Fruit fly (Drosophila melanogaster): ENCODE data around the gene Cyp4d1.

The Cyp4d1 gene

DNA sequence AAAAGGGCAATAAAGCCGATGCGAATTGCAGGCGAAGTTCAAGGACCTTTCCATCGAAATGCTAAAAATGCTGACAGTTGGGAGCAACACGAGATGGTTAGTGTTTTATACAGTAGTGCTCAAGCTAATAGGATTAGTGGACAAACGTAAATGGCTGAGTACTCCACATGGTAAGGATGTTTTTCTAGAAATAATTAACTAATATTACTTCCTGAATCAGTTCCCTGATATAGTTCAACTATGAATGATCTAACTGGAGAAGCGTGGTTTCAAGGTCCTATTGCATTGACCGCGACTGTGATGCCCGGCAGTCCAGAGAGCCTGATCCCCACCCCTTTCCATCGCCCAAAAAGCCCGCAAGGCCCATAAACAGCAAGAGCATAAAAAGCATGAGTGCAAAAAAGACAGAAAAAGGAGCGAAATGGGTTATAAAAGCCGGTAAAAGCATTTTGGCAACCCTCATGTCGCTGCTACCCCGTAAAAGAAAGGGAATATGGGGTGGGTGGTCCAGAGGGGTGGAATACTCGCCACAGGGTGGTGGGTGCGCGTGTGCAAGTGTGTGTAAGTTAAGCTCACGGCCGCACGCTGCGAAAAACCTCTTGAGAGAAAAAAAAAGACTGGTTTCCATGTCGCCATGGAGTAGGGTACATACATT is 27.6 kb downstream of the Cyp4d1 start (continued):
- TF ChIP-seq Eip93F (GFP tag; optimal IDR thresholded peaks at IDR 0.05) (peak; percentile 72), CG32006 (GFP tag; optimal IDR thresholded peaks at IDR 0.05) (peak; percentile 80), CG4318 (GFP tag; optimal IDR thresholded peaks at IDR 0.05) (peak; percentile 72), CG10669 (GFP tag; optimal IDR thresholded peaks at IDR 0.05) (peak; percentile 82), Hr38 (GFP tag; optimal IDR thresholded peaks at IDR 0.05) (no peak), CG11902 (GFP tag; optimal IDR thresholded peaks at IDR 0.05) (peak; percentile 84), CG8319 (GFP tag; optimal IDR thresholded peaks at IDR 0.05) (peak; percentile 77), Gug (GFP tag; IDR thresholded peaks at IDR 0.05) (peak; percentile 51), Sox102F (GFP tag; optimal IDR thresholded peaks at IDR 0.05) (peak; percentile 92), CG15336 (GFP tag; IDR thresholded peaks at IDR 0.05) (peak; percentile 83), CG3919 (GFP tag; optimal IDR thresholded peaks at IDR 0.05) (peak; percentile 83), CG11762 (GFP tag; optimal IDR thresholded peaks at IDR 0.05; ENCODE audit: insufficient read depth) (peak; percentile 68), CG6792 (GFP tag; optimal IDR thresholded peaks at IDR 0.05) (peak; percentile 86), fd59A (GFP tag; optimal IDR thresholded peaks at IDR 0.05) (peak; percentile 76), Lpt (GFP tag; optimal IDR thresholded peaks at IDR 0.05) (peak; percentile 36), achi (GFP tag; optimal IDR thresholded peaks at IDR 0.05) (peak; percentile 82), fkh (GFP tag; optimal IDR thresholded peaks at IDR 0.05) (no peak), Eip75B (GFP tag; optimal IDR thresholded peaks at IDR 0.05) (peak; percentile 82)

DNA sequence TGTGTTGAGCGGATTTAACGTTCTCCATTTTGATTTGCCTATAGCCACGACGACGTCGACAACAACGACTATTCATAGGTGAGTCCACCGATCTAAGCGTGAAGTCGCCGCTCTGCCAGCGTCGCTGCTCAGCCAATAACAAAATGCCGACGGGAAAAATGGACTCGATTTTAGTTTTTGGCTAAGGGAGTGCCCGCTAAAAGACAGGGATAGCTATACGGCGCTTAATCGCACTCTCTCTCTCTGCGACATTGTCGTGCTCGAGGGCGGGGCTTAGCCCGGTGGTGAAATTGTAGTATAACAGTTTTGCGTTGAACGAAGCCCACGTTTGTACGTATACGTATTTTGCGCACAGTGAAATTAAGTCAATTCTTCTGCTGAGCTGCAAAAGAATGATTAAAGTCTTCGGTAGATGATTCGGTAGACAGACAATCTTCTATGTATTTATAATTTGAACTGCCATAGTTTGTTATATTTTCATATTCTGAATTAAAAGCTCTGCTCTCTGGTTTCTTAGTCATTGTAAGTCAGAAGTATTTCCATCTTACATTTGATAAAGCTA is 36.4 kb downstream of the Cyp4d1 start:
- TF ChIP-seq CG11294 (GFP tag; IDR thresholded peaks at IDR 0.05) (no peak), CG32006 (GFP tag; optimal IDR thresholded peaks at IDR 0.05) (no peak), Hr4 (GFP tag; optimal IDR thresholded peaks at IDR 0.05) (no peak), CG8319 (GFP tag; optimal IDR thresholded peaks at IDR 0.05) (no peak), Ets96B (tag; optimal IDR thresholded peaks at IDR 0.05) (no peak), topi (GFP tag; optimal IDR thresholded peaks at IDR 0.05) (no peak), fd85E (GFP tag; optimal IDR thresholded peaks at IDR 0.05) (no peak), CG6163 (GFP tag; IDR thresholded peaks at IDR 0.05) (peak; percentile 15; the same call in 1 of the 3 replicates), CG8119 (GFP tag; IDR thresholded peaks at IDR 0.05) (0 out of 3 replicates have a peak, but pooled peaks have one; percentile 13), Eip78C (GFP tag) (peak; percentile 30), CG6808 (GFP tag; optimal IDR thresholded peaks at IDR 0.05) (no peak), CG10631 (GFP tag; optimal IDR thresholded peaks at IDR 0.05) (no peak), CG6792 (GFP tag; optimal IDR thresholded peaks at IDR 0.05) (no peak), CG6276 (GFP tag; optimal IDR thresholded peaks at IDR 0.05) (no peak), CG11902 (GFP tag; optimal IDR thresholded peaks at IDR 0.05) (no peak), Gug (GFP tag; IDR thresholded peaks at IDR 0.05) (no peak), dsx (GFP tag; optimal IDR thresholded peaks at IDR 0.05; ENCODE audit: poor library complexity, severe bottlenecking) (peak; percentile 92), net (GFP tag; optimal IDR thresholded peaks at IDR 0.05) (no peak), lz (GFP tag; optimal IDR thresholded peaks at IDR 0.05) (no peak), ss (GFP tag; optimal IDR thresholded peaks at IDR 0.05) (peak in 1 of 2 experiments; percentile 2), CG31627 (GFP tag; optimal IDR thresholded peaks at IDR 0.05) (no peak), Hr38 (GFP tag; optimal IDR thresholded peaks at IDR 0.05) (no peak), Lpt (GFP tag; optimal IDR thresholded peaks at IDR 0.05) (no peak), Ets21C (GFP tag; optimal IDR thresholded peaks at IDR 0.05) (no peak), CG34406 (GFP tag; optimal IDR thresholded peaks at IDR 0.05) (no peak), eg (GFP tag; IDR thresholded peaks at IDR 0.05) (peak; percentile 50; the same call in 1 of the 3 replicates), svp (GFP tag) (no peak), Blimp-1 (GFP tag; optimal IDR thresholded peaks at IDR 0.05) (no peak), CG8632 (GFP tag; optimal IDR thresholded peaks at IDR 0.05) (no peak), CG16779 (tag; optimal IDR thresholded peaks at IDR 0.05) (no peak), Eip93F (GFP tag; optimal IDR thresholded peaks at IDR 0.05) (no peak), OdsH (GFP tag; optimal IDR thresholded peaks at IDR 0.05) (no peak), Hr39 (GFP tag; optimal IDR thresholded peaks at IDR 0.05) (no peak), CG3032 (tag; optimal IDR thresholded peaks at IDR 0.05) (no peak)
